Fruit fly (Drosophila melanogaster) whole organism, embryonic: Measurements from ENCODE around the gene CG7367.

ENCODE experiments used
- Atf-2 ChIP-seq: fragments of 200-800 bp; sonication (Bioruptor generic); optimal IDR thresholded peaks from 2 replicates; lab custom pipeline; 2016; ENCODE audit warnings: missing biosample characterization, missing genetic modification characterization
- Awh ChIP-seq: fragments of 200-800 bp; sonication (Bioruptor generic); IDR thresholded peaks from 2 replicates; pipeline ENCODE4, ENCODE4 v1.3.6; 2022; ENCODE audit warnings: missing biosample characterization, missing genetic modification characterization
- CG10147 ChIP-seq: fragments of 200-800 bp; sonication (Bioruptor generic); optimal IDR thresholded peaks from 2 replicates; lab custom pipeline; 2019; ENCODE audit warnings: missing biosample characterization, mild to moderate bottlenecking, missing genetic modification characterization, moderate library complexity
- CG10321 ChIP-seq: fragments of 200-800 bp; sonication (Bioruptor generic); IDR thresholded peaks from 2 replicates; pipeline ENCODE4 v1.3.6; 2022; ENCODE audit warnings: missing biosample characterization, missing genetic modification characterization
- CG13894 ChIP-seq: fragments of 200-800 bp; sonication (Bioruptor generic); optimal IDR thresholded peaks from 3 replicates; lab custom pipeline; 2018; ENCODE audit warnings: missing biosample characterization, mild to moderate bottlenecking, missing genetic modification characterization, moderate library complexity
- CG17359 ChIP-seq: fragments of 200-800 bp; sonication (Bioruptor generic); optimal IDR thresholded peaks from 3 replicates; lab custom pipeline; 2018; ENCODE audit warnings: missing biosample characterization, mild to moderate bottlenecking, missing genetic modification characterization, moderate library complexity
- CG18599 ChIP-seq: fragments of 200-800 bp; sonication (Bioruptor generic); optimal IDR thresholded peaks from 3 replicates; lab custom pipeline; 2017; ENCODE audit warnings: missing biosample characterization, missing genetic modification characterization, mild to moderate bottlenecking, moderate library complexity, missing genetic modification reagents
- CG34376 ChIP-seq: fragments of 200-800 bp; sonication (Bioruptor generic); optimal IDR thresholded peaks from 2 replicates; lab custom pipeline; 2018; ENCODE audit warnings: missing biosample characterization, mild to moderate bottlenecking, missing genetic modification characterization
- CG5180 ChIP-seq: fragments of 200-800 bp; sonication (Bioruptor generic); optimal IDR thresholded peaks from 3 replicates; lab custom pipeline; 2017; ENCODE audit warnings: missing biosample characterization, missing genetic modification characterization, mild to moderate bottlenecking, moderate library complexity, missing genetic modification reagents
- CG6175 ChIP-seq: fragments of 200-800 bp; sonication (Bioruptor generic); IDR thresholded peaks from 3 replicates; pipeline ENCODE4 v1.3.6; 2022; ENCODE audit warnings: missing biosample characterization, missing genetic modification characterization
- CG8281 ChIP-seq: fragments of 200-800 bp; sonication (Bioruptor generic); optimal IDR thresholded peaks from 2 replicates; lab custom pipeline; 2018; ENCODE audit warnings: missing biosample characterization, mild to moderate bottlenecking, missing genetic modification characterization, moderate library complexity
- CG8478 ChIP-seq: fragments of >200 bp; optimal IDR thresholded peaks from 2 replicates; lab custom pipeline; 2018
- CHES-1-like ChIP-seq: fragments of 200-800 bp; sonication (Bioruptor generic); optimal IDR thresholded peaks from 2 replicates; lab custom pipeline; 2016; ENCODE audit warnings: missing biosample characterization, missing genetic modification characterization
- Ets97D ChIP-seq: fragments of 200-800 bp; sonication (Bioruptor generic); optimal IDR thresholded peaks from 3 replicates; lab custom pipeline; 2016; ENCODE audit warnings: missing biosample characterization, missing genetic modification characterization
- H2.0 ChIP-seq: fragments of 200-800 bp; sonication (Bioruptor generic); IDR thresholded peaks from 2 replicates; pipeline ENCODE4 v1.3.6; 2022; ENCODE audit warnings: missing biosample characterization, missing genetic modification characterization
- HmgZ ChIP-seq: fragments of 200-800 bp; sonication (Bioruptor generic); optimal IDR thresholded peaks from 2 replicates; lab custom pipeline; 2018; ENCODE audit warnings: missing biosample characterization, mild to moderate bottlenecking, missing genetic modification characterization
- Hmr ChIP-seq: fragments of 200-800 bp; sonication (Bioruptor generic); optimal IDR thresholded peaks from 3 replicates; lab custom pipeline; 2017; ENCODE audit warnings: mild to moderate bottlenecking, missing biosample characterization, missing genetic modification reagents, missing genetic modification characterization
- Lhr ChIP-seq: fragments of 200-800 bp; sonication (Bioruptor generic); optimal IDR thresholded peaks from 3 replicates; lab custom pipeline; 2017; ENCODE audit warnings: mild to moderate bottlenecking, missing biosample characterization, missing genetic modification reagents, missing genetic modification characterization
- Med ChIP-seq: fragments of 200-800 bp; sonication (Bioruptor generic); peaks from one replicate; lab custom pipeline; 2016; ENCODE audit warnings: missing biosample characterization, missing genetic modification characterization, mild to moderate bottlenecking, inconsistent platforms, moderate library complexity
- NfI ChIP-seq: fragments of 200-800 bp; sonication (Bioruptor generic); optimal IDR thresholded peaks from 3 replicates; lab custom pipeline; 2018; ENCODE audit warnings: missing biosample characterization, mild to moderate bottlenecking, missing genetic modification characterization, moderate library complexity
- Trl ChIP-seq, 3 experiments: fragments of >200 bp in 2 of 3; fragments of 200-800 bp in 1 of 3; sonication (Bioruptor generic) in 1 of 3; optimal IDR thresholded peaks; 2 replicates in 1 of 3; 3 replicates in 2 of 3; lab custom pipeline; 2016 to 2017; ENCODE audit warnings: missing biosample characterization in 1 of 3, missing genetic modification characterization in 1 of 3
- abd-A ChIP-seq: fragments of 200-800 bp; sonication (Bioruptor generic); optimal IDR thresholded peaks from 3 replicates; lab custom pipeline; 2019; ENCODE audit warnings: missing biosample characterization, mild to moderate bottlenecking, missing genetic modification characterization, moderate library complexity
- amos ChIP-seq: fragments of 200-800 bp; sonication (Bioruptor generic); IDR thresholded peaks from 2 replicates; pipeline ENCODE4 v1.3.6; 2022; ENCODE audit warnings: missing biosample characterization, missing genetic modification characterization; ENCODE audit not compliant: partially characterized antibody
- br ChIP-seq: fragments of >200 bp; optimal IDR thresholded peaks from 2 replicates; lab custom pipeline; 2017
- cg ChIP-seq: fragments of 200-800 bp; sonication (Bioruptor generic); optimal IDR thresholded peaks from 3 replicates; lab custom pipeline; 2019; ENCODE audit warnings: missing biosample characterization, mild to moderate bottlenecking, missing genetic modification characterization, moderate library complexity
- chinmo ChIP-seq: fragments of 200-800 bp; sonication (Bioruptor generic); IDR thresholded peaks from 4 replicates; pipeline ENCODE4 v1.3.6; 2022; ENCODE audit warnings: missing biosample characterization, missing genetic modification characterization; ENCODE audit not compliant: partially characterized antibody
- dati ChIP-seq: fragments of 200-800 bp; sonication (Bioruptor generic); IDR thresholded peaks from 2 replicates; pipeline ENCODE4 v1.3.6; 2022; ENCODE audit warnings: missing biosample characterization, missing genetic modification characterization
- dmrt11E ChIP-seq: fragments of 200-800 bp; sonication (Bioruptor generic); optimal IDR thresholded peaks from 3 replicates; lab custom pipeline; 2018; ENCODE audit warnings: missing biosample characterization, mild to moderate bottlenecking, missing genetic modification characterization, moderate library complexity
- dmrt99B ChIP-seq: fragments of 200-800 bp; sonication (Bioruptor generic); optimal IDR thresholded peaks from 2 replicates; lab custom pipeline; 2018; ENCODE audit warnings: missing biosample characterization, mild to moderate bottlenecking, missing genetic modification characterization, moderate library complexity
- dysf ChIP-seq: fragments of 200-800 bp; sonication (Bioruptor generic); IDR thresholded peaks from 3 replicates; pipeline ENCODE4 v1.3.6; 2022; ENCODE audit warnings: missing biosample characterization, missing genetic modification characterization
- fu2 ChIP-seq: fragments of 200-800 bp; sonication (Bioruptor generic); optimal IDR thresholded peaks from 2 replicates; lab custom pipeline; 2016; ENCODE audit warnings: missing biosample characterization, missing genetic modification characterization
- gcm ChIP-seq: fragments of 200-800 bp; sonication (Bioruptor generic); optimal IDR thresholded peaks from 2 replicates; lab custom pipeline; 2019; ENCODE audit warnings: missing biosample characterization, mild to moderate bottlenecking, missing genetic modification characterization, moderate library complexity
- gro ChIP-seq: fragments of 200-800 bp; sonication (Bioruptor generic); optimal IDR thresholded peaks from 2 replicates; lab custom pipeline; 2016; ENCODE audit warnings: missing biosample characterization, missing genetic modification characterization
- kay ChIP-seq: fragments of 200-800 bp; sonication (Bioruptor generic); optimal IDR thresholded peaks from 2 replicates; lab custom pipeline; 2016; ENCODE audit warnings: missing biosample characterization, missing genetic modification characterization
- kni ChIP-seq: fragments of 200-800 bp; sonication (Bioruptor generic); optimal IDR thresholded peaks from 3 replicates; lab custom pipeline; 2017; ENCODE audit warnings: mild to moderate bottlenecking, missing biosample characterization, missing genetic modification reagents, missing genetic modification characterization
- onecut ChIP-seq: fragments of 200-800 bp; sonication (Bioruptor generic); IDR thresholded peaks from 2 replicates; pipeline ENCODE4 v1.3.6; 2022; ENCODE audit warnings: missing biosample characterization, missing genetic modification characterization
- pnt ChIP-seq: fragments of 200-800 bp; sonication (Bioruptor generic); optimal IDR thresholded peaks from 3 replicates; lab custom pipeline; 2016; ENCODE audit warnings: missing biosample characterization, missing genetic modification characterization
- sc ChIP-seq, 3 experiments: fragments of >200 bp in 2 of 3; fragments of 200-800 bp in 1 of 3; sonication (Bioruptor generic) in 1 of 3; optimal IDR thresholded peaks; 2 replicates in 2 of 3; 3 replicates in 1 of 3; lab custom pipeline; 2017; ENCODE audit warnings: mild to moderate bottlenecking in 1 of 3, missing biosample characterization in 1 of 3, missing genetic modification characterization in 1 of 3, missing genetic modification reagents in 1 of 3
- scrt ChIP-seq: fragments of 200-800 bp; sonication (Bioruptor generic); optimal IDR thresholded peaks from 2 replicates; lab custom pipeline; 2018; ENCODE audit warnings: missing biosample characterization, mild to moderate bottlenecking, missing genetic modification characterization, moderate library complexity
- slp2 ChIP-seq: fragments of 200-800 bp; sonication (Bioruptor generic); optimal IDR thresholded peaks from 2 replicates; lab custom pipeline; 2016; ENCODE audit warnings: missing biosample characterization, missing genetic modification characterization
- sob ChIP-seq: fragments of 200-800 bp; sonication (Bioruptor generic); IDR thresholded peaks from 2 replicates; pipeline ENCODE4 v1.3.6; 2022; ENCODE audit warnings: missing biosample characterization, missing genetic modification characterization
- stwl ChIP-seq: fragments of 200-800 bp; sonication (Bioruptor generic); optimal IDR thresholded peaks from 3 replicates; lab custom pipeline; 2018; ENCODE audit warnings: missing biosample characterization, mild to moderate bottlenecking, missing genetic modification characterization, moderate library complexity
- tgo ChIP-seq: fragments of 200-800 bp; sonication (Bioruptor generic); IDR thresholded peaks from 3 replicates; pipeline ENCODE4 v1.3.6; 2022; ENCODE audit warnings: missing biosample characterization, missing genetic modification characterization
- unpg ChIP-seq: fragments of 200-800 bp; sonication (Bioruptor generic); optimal IDR thresholded peaks from 3 replicates; lab custom pipeline; 2018; ENCODE audit warnings: missing biosample characterization, mild to moderate bottlenecking, missing genetic modification characterization, moderate library complexity
- zen2 ChIP-seq: fragments of 200-800 bp; sonication (Bioruptor generic); IDR thresholded peaks from 3 replicates; pipeline ENCODE4 v1.3.6; 2022; ENCODE audit warnings: missing biosample characterization, missing genetic modification characterization; ENCODE audit not compliant: partially characterized antibody
- zfh2 ChIP-seq: fragments of 200-800 bp; sonication (Bioruptor generic); optimal IDR thresholded peaks from 2 replicates; lab custom pipeline; 2016; ENCODE audit warnings: missing biosample characterization, missing genetic modification characterization

CG7367 gene

dm6 chr2L:8086736-8087467 lies 47.3 kb upstream of the CG7367 start (continued):
- TF ChIP-seq dysf (GFP tag; lab: Robert Waterston, UW): 0 out of 3 replicates have a peak, but pooled peaks have one; percentile 19
- TF ChIP-seq zen2 (GFP tag; lab: Robert Waterston, UW): 0 out of 3 replicates have a peak, but pooled peaks have one; percentile 40
- no peak for TF ChIP-seq CG8281 (tag; lab: Kevin White, UChicago)
- peak; percentile 1 for TF ChIP-seq CG17359 (tag; lab: Kevin White, UChicago)
- TF ChIP-seq H2.0 (GFP tag; lab: Robert Waterston, UW): no peak
- TF ChIP-seq Awh (GFP tag; lab: Robert Waterston, UW): no peak
- no peak for TF ChIP-seq br (lab: Kevin White, UChicago)
- TF ChIP-seq sc (optimal IDR thresholded peaks at IDR 0.05; lab: Kevin White, UChicago): no peak
- no peak for TF ChIP-seq sc (GFP tag; optimal IDR thresholded peaks at IDR 0.05; lab: Kevin White, UChicago)
- no peak for TF ChIP-seq NfI (GFP tag; lab: Kevin White, UChicago)
- no peak for TF ChIP-seq kni (GFP tag; lab: Kevin White, UChicago)
- peak; percentile 29 for TF ChIP-seq zfh2 (GFP tag; lab: Kevin White, UChicago)
- TF ChIP-seq pnt (GFP tag; lab: Kevin White, UChicago): no peak
- no peak for TF ChIP-seq unpg (GFP tag; lab: Kevin White, UChicago)
- peak; percentile 74 for TF ChIP-seq CG34376 (GFP tag; lab: Kevin White, UChicago)
- no peak for TF ChIP-seq Atf-2
- peak; percentile 47 for TF ChIP-seq Hmr
- peak; percentile 23 for TF ChIP-seq CG10147 (GFP tag; lab: Kevin White, UChicago)
- peak; percentile 1 for TF ChIP-seq CHES-1-like
- TF ChIP-seq HmgZ (tag; lab: Kevin White, UChicago): peak; percentile 17
- TF ChIP-seq dmrt99B (tag; lab: Kevin White, UChicago): peak; percentile 2
- TF ChIP-seq fu2 (GFP tag; lab: Kevin White, UChicago): peak; percentile 27
- TF ChIP-seq CG5180 (GFP tag; lab: Kevin White, UChicago): no peak
- TF ChIP-seq CG6175 (GFP tag; lab: Robert Waterston, UW): 0 out of 3 replicates have a peak, but pooled peaks have one; percentile 16
- TF ChIP-seq CG10321: 0 out of 2 replicates have a peak, but pooled peaks have one; percentile 12
- no peak for TF ChIP-seq slp2 (GFP tag; lab: Kevin White, UChicago)
- TF ChIP-seq amos (GFP tag; lab: Robert Waterston, UW): no peak; the same call in 1 of the 2 replicates
- TF ChIP-seq CG18599 (GFP tag; lab: Kevin White, UChicago): peak; percentile 50
- peak; percentile 17 for TF ChIP-seq scrt (GFP tag; lab: Kevin White, UChicago)
- TF ChIP-seq Med (GFP tag; lab: Kevin White, UChicago): peak; percentile 83
- TF ChIP-seq, all 482 proteins: peak for 68

DNA sequence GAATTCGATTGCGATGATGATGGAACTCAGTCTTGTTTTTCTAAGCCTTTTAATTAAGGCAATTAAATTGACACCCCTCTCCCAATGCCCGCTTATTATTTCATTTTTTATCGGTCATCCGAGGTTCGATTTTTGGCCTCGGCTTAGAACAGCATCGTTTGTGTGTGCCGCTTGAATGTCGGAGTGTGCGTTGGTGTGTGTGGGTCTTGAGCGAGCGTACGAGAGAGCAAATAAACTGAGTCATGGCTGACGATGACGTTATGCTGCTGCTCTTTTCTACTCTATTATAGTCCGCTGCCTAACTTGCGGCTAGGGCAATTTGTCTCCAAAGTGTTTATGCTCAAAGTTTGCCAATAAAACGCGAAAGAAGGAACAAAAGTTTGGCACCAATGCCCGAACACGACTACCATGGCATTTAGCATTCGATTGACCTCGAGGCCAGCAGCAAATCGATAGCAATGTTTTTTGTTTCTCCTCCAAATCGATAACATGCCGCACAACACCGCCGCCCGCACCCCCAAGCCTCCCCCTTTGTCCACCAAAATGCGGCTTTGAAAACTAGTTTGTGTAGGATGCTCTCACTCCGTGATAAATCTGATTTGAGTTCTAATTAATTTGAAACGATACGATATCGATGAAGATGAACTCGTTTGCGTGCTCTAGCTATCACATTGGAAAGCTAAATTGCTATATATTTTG lies 46.0 kb upstream of the CG7367 start:
- TF ChIP-seq onecut (GFP tag; lab: Robert Waterston, UW): peak; percentile 78
- peak; percentile 46 for TF ChIP-seq abd-A (tag; lab: Kevin White, UChicago)
- peak; percentile 32 for TF ChIP-seq stwl (tag; lab: Kevin White, UChicago)
- TF ChIP-seq dati (GFP tag; lab: Robert Waterston, UW): no peak
- peak; percentile 33; the same call in 1 of the 2 replicates for TF ChIP-seq sob (GFP tag; lab: Robert Waterston, UW)
- peak; percentile 9 for TF ChIP-seq CG13894 (tag; lab: Kevin White, UChicago)
- TF ChIP-seq Lhr (GFP tag; lab: Kevin White, UChicago): no peak
- 0 out of 4 replicates have a peak, but pooled peaks have one; percentile 60 for TF ChIP-seq chinmo (GFP tag; lab: Robert Waterston, UW)
- peak; percentile 5 for TF ChIP-seq gcm
- TF ChIP-seq tgo (GFP tag; lab: Robert Waterston, UW): no peak
- no peak for TF ChIP-seq CG8478
- no peak for TF ChIP-seq gro (GFP tag; lab: Kevin White, UChicago)
- peak; percentile 8 to 52 for TF ChIP-seq Trl (optimal IDR thresholded peaks at IDR 0.05; lab: Kevin White, UChicago)
- TF ChIP-seq Trl (GFP tag; optimal IDR thresholded peaks at IDR 0.05; lab: Kevin White, UChicago): no peak
- TF ChIP-seq kay: peak; percentile 15
- peak; percentile 61 for TF ChIP-seq Med (GFP tag; lab: Kevin White, UChicago)
- no peak for TF ChIP-seq Ets97D (GFP tag; lab: Kevin White, UChicago)
- TF ChIP-seq cg: peak; percentile 54
- no peak for TF ChIP-seq dmrt11E (tag; lab: Kevin White, UChicago)
